Fruit fly (Drosophila melanogaster): ENCODE data around the gene CG31211.

- TF ChIP-seq Hr78 (GFP tag; optimal IDR thresholded peaks at IDR 0.05) (no peak), Hr83 (GFP tag; optimal IDR thresholded peaks at IDR 0.05; ENCODE audit: poor library complexity, severe bottlenecking) (no peak), Dfd (GFP tag; optimal IDR thresholded peaks at IDR 0.05) (no peak), tai (GFP tag; optimal IDR thresholded peaks at IDR 0.05) (no peak), pan (optimal IDR thresholded peaks at IDR 0.05) (no peak), Myc (optimal IDR thresholded peaks at IDR 0.05) (no peak), Abd-B (GFP tag; optimal IDR thresholded peaks at IDR 0.05) (no peak), ey (GFP tag; optimal IDR thresholded peaks at IDR 0.05) (no peak), rgr (GFP tag; optimal IDR thresholded peaks at IDR 0.05) (no peak), Mio (GFP tag; optimal IDR thresholded peaks at IDR 0.05) (no peak)
Observed at dm6 chr3R:11976556-11977335, 27.3 kb downstream of the CG31211 start, which contains the start of gene CG10005.

Measured in whole organism, wandering third instar larva.